Fruit fly (Drosophila melanogaster): Measurements from ENCODE around the gene ppk19.

ppk19 gene

DNA sequence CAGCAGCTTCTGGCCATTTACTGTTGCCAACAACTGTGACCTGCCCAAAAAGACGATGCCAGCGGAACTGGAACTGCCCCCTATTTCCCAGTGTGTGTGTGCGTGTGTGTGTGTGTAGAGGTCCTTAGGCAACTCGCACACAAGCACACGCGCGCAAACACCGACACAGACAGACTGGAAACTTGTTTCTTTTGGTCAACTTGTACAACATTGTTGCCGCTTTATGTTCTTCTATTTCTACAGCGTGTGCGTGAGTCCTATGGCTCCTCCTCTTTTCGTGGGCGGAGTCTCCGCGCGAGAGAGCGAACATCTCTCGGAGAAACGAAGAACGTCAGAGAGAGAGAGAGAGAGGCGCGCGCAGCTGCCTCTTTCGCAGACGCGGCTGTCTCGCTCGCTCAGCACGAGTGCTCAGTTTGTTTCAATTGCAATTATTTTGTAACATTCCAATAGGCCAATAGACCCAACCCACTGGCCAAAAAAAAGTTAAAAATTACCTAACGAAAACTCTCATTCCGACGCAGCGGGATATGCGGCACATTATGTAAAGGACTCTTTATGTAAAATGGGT lies 18.8 kb downstream of the ppk19 start (continued):
- TF ChIP-seq pan (optimal IDR thresholded peaks at IDR 0.05) (no peak), pan (GFP tag; optimal IDR thresholded peaks at IDR 0.05 in 1 of 2, IDR thresholded peaks at IDR 0.05 in 1 of 2) (no peak), CG15479 (GFP tag; optimal IDR thresholded peaks at IDR 0.05) (peak; percentile 39), CG3407 (GFP tag; optimal IDR thresholded peaks at IDR 0.05) (no peak), slp2 (GFP tag; optimal IDR thresholded peaks at IDR 0.05) (no peak), CG10654 (GFP tag; optimal IDR thresholded peaks at IDR 0.05) (no peak), Rfx (GFP tag; IDR thresholded peaks at IDR 0.05) (no peak), CG16779 (GFP tag; IDR thresholded peaks at IDR 0.05) (no peak), Dad (GFP tag; optimal IDR thresholded peaks at IDR 0.05) (no peak), CG16813 (GFP tag; IDR thresholded peaks at IDR 0.05; ENCODE audit: partially characterized antibody) (0 out of 3 replicates have a peak, but pooled peaks have one; percentile 34), CG8478 (optimal IDR thresholded peaks at IDR 0.05) (peak; percentile 4), CG8924 (tag; optimal IDR thresholded peaks at IDR 0.05) (no peak), ind (GFP tag; optimal IDR thresholded peaks at IDR 0.05) (no peak), nmo (GFP tag; optimal IDR thresholded peaks at IDR 0.05) (no peak), Dp (GFP tag; optimal IDR thresholded peaks at IDR 0.05) (no peak), CG33557 (GFP tag; optimal IDR thresholded peaks at IDR 0.05) (no peak), hth (optimal IDR thresholded peaks at IDR 0.05) (no peak), Nf-YA (GFP tag; IDR thresholded peaks at IDR 0.05) (0 out of 2 replicates have a peak, but pooled peaks have one; percentile 37), Trl (optimal IDR thresholded peaks at IDR 0.05) (peak; percentile 67 to 87), Trl (GFP tag; optimal IDR thresholded peaks at IDR 0.05) (no peak), Dll (GFP tag; IDR thresholded peaks at IDR 0.05; ENCODE audit: partially characterized antibody) (0 out of 4 replicates have a peak, but pooled peaks have one; percentile 28), Ravus (GFP tag; IDR thresholded peaks at IDR 0.05) (no peak), sisA (GFP tag; IDR thresholded peaks at IDR 0.05) (no peak), CG10979 (tag; optimal IDR thresholded peaks at IDR 0.05) (no peak), E2f1 (GFP tag; IDR thresholded peaks at IDR 0.05) (no peak), Bteb2 (GFP tag; optimal IDR thresholded peaks at IDR 0.05) (no peak), Eip74EF (GFP tag; optimal IDR thresholded peaks at IDR 0.05) (no peak), Awh (GFP tag; IDR thresholded peaks at IDR 0.05) (no peak), zen2 (GFP tag; IDR thresholded peaks at IDR 0.05; ENCODE audit: partially characterized antibody) (0 out of 3 replicates have a peak, but pooled peaks have one; percentile 37), ewg (GFP tag; optimal IDR thresholded peaks at IDR 0.05) (peak; percentile 90), yki (optimal IDR thresholded peaks at IDR 0.05) (peak; percentile 69), CG18619 (GFP tag; optimal IDR thresholded peaks at IDR 0.05) (no peak), row (GFP tag; IDR thresholded peaks at IDR 0.05) (no peak), D (optimal IDR thresholded peaks at IDR 0.05) (peak; percentile 89), D (GFP tag; optimal IDR thresholded peaks at IDR 0.05) (no peak), chinmo (GFP tag; IDR thresholded peaks at IDR 0.05; ENCODE audit: partially characterized antibody) (0 out of 4 replicates have a peak, but pooled peaks have one; percentile 23), gce (GFP tag; IDR thresholded peaks at IDR 0.05) (no peak), CG2116 (GFP tag; optimal IDR thresholded peaks at IDR 0.05) (no peak), lmd (GFP tag; IDR thresholded peaks at IDR 0.05) (no peak), CHES-1-like (GFP tag; optimal IDR thresholded peaks at IDR 0.05) (no peak), CG6272 (GFP tag; IDR thresholded peaks at IDR 0.05) (no peak), CG9609 (GFP tag; optimal IDR thresholded peaks at IDR 0.05) (no peak), CG2120 (GFP tag; optimal IDR thresholded peaks at IDR 0.05) (no peak), CG3995 (GFP tag; optimal IDR thresholded peaks at IDR 0.05) (no peak)

All from whole organism, embryonic.